Worm (Caenorhabditis elegans): ENCODE measurements around the gene T26A5.2.

T26A5.2 gene

DNA sequence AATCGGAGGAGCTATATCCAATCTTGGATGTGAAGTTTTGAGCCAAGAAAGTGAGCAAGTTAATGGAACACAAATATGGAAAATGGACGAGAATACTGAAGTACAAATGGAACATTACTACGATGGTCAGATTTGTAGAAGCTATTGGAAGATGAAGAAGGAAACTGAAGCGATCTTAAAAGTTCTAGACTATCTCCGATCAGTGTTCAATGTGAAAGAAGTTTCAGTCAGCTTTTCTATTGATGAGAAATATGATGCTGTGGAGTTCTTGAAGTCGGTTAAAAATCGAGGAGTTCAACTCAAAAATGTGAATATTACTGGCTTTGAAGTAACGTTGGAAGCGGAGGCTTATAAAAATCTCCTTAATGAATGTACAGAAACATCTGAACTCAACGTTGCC is 32.0 kb downstream of the T26A5.2 start:
- TF ChIP-seq tab-1 (GFP tag; IDR thresholded peaks at IDR 0.05) (no peak), T22C8.4 (GFP tag; IDR thresholded peaks at IDR 0.05) (no peak), flt-1 (GFP tag; IDR thresholded peaks at IDR 0.05) (no peak), cog-1 (tag; optimal IDR thresholded peaks at IDR 0.05) (no peak), ztf-23 (GFP tag; IDR thresholded peaks at IDR 0.05) (no peak), med-1 (GFP tag; optimal IDR thresholded peaks at IDR 0.05; ENCODE audit: insufficient read depth) (no peak), ref-1 (GFP tag; conservative IDR thresholded peaks at IDR 0.05) (no peak), klf-2 (GFP tag; conservative IDR thresholded peaks at IDR 0.05) (no peak), ztf-29 (GFP tag; IDR thresholded peaks at IDR 0.05) (no peak)

DNA sequence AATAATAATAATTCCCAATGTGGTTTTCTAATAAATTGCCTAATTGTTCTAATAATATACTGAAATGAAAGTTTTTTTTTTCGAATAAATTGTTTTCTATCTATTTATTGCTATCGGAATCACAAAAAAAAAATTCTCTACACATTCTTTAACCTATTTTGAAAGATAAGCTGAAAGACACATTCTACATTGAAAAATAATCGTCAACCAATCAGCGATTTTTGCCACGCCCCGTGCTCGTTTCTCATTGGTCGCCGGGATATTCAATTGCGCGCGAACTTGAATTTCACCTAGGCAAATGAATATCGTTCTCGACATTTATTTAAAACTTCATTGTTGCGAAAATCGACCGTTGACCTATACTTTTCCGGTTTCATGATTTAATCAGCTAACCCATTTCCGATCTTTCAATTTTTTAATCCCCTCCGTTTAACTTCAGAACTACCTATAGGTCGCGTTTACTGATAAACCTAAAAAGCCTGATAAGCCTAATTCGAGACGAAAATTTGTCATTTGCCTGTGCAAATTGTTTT is 33.0 kb downstream of the T26A5.2 start, which contains the start of gene F23F12.3:
Gene F23F12.3 (plus strand): TSS at position 483 of the 533 bp plus-strand sequence.
- TF ChIP-seq T22C8.4 (GFP tag; IDR thresholded peaks at IDR 0.05) (no peak), ztf-23 (GFP tag; IDR thresholded peaks at IDR 0.05) (no peak)

DNA sequence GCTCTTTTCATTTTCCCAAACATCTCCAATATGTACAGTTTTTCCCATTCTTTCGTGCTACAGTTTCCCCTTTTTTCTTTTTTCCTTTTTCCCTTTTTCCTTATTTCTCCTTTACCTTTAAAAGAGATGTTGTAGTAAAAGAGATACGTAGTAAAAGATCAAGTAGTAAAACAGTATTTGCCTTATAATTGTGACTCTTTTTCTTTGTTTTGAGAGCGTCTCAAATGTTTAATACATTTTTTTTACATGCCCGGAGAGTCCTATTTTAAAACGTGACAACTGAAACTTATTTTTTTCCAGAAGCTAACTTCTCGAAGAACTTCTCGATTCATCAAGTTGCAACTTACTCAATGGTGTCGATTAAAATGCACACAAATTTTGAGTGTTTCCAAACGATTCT is 40.7 kb downstream of the T26A5.2 start, which contains the start of gene F23F12.12:
Gene F23F12.12 (plus strand): TSS at position 301 of the 400 bp plus-strand sequence.
- TF ChIP-seq T22C8.4 (GFP tag; IDR thresholded peaks at IDR 0.05) = no peak
- TF ChIP-seq ztf-23 (GFP tag; IDR thresholded peaks at IDR 0.05) = no peak
- TF ChIP-seq ztf-29 (GFP tag; IDR thresholded peaks at IDR 0.05) = no peak
- no peak for TF ChIP-seq cog-1 (tag; optimal IDR thresholded peaks at IDR 0.05)
- TF ChIP-seq tab-1 (GFP tag; IDR thresholded peaks at IDR 0.05) = no peak
- TF ChIP-seq flt-1 (GFP tag; IDR thresholded peaks at IDR 0.05) = no peak
- no peak for TF ChIP-seq klf-2 (GFP tag; conservative IDR thresholded peaks at IDR 0.05)
- no peak for TF ChIP-seq ref-1 (GFP tag; conservative IDR thresholded peaks at IDR 0.05)
- TF ChIP-seq med-1 (GFP tag; optimal IDR thresholded peaks at IDR 0.05; ENCODE audit: insufficient read depth) = no peak

DNA sequence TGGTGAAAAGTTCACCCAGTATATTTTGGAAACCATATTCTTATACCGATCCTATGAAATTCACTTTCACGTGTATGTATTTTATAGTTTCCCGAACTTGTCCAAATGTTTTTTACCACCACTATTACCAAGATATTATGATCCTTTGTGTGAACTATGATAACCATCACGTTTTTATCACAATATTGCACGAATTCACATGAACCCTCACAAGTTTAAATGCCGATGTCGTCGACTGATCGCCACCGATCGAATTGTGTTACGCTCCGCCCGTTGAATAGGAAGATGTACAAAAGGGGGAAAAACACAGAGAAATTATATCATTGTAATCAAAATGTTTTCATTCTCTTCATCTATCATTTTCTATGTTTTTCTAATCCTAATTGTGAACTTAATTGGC is 41.2 kb downstream of the T26A5.2 start:
- TF ChIP-seq klf-2 (GFP tag; conservative IDR thresholded peaks at IDR 0.05) = no peak
- no peak for TF ChIP-seq flt-1 (GFP tag; IDR thresholded peaks at IDR 0.05)
- TF ChIP-seq T22C8.4 (GFP tag; IDR thresholded peaks at IDR 0.05) = no peak
- no peak for TF ChIP-seq cog-1 (tag; optimal IDR thresholded peaks at IDR 0.05)
- no peak for TF ChIP-seq tab-1 (GFP tag; IDR thresholded peaks at IDR 0.05)
- TF ChIP-seq ztf-29 (GFP tag; IDR thresholded peaks at IDR 0.05) = no peak
- TF ChIP-seq med-1 (GFP tag; optimal IDR thresholded peaks at IDR 0.05; ENCODE audit: insufficient read depth) = no peak
- TF ChIP-seq ref-1 (GFP tag; conservative IDR thresholded peaks at IDR 0.05) = no peak
- TF ChIP-seq ztf-23 (GFP tag; IDR thresholded peaks at IDR 0.05) = no peak

DNA sequence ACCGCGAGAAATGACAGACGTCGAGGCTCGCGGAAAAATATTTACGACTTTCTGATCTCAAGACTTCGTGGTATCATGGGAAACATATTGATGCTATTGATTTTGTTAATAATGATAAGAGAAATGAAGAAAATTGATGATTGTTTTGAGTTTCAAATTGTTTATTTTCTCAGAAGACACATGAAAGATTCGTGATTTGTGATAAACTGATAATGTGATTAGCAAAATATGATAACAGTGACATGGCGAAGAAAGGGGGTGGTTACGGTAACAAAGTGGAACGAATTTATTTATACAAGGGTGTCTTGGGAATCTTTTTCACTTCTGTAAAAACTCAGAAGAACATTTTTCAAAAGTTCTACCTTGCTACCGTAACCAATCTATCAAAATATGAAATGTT is 42.2 kb downstream of the T26A5.2 start:
- TF ChIP-seq ref-1 (GFP tag; conservative IDR thresholded peaks at IDR 0.05) = no peak
- no peak for TF ChIP-seq T22C8.4 (GFP tag; IDR thresholded peaks at IDR 0.05)
- TF ChIP-seq ztf-29 (GFP tag; IDR thresholded peaks at IDR 0.05) = no peak

DNA sequence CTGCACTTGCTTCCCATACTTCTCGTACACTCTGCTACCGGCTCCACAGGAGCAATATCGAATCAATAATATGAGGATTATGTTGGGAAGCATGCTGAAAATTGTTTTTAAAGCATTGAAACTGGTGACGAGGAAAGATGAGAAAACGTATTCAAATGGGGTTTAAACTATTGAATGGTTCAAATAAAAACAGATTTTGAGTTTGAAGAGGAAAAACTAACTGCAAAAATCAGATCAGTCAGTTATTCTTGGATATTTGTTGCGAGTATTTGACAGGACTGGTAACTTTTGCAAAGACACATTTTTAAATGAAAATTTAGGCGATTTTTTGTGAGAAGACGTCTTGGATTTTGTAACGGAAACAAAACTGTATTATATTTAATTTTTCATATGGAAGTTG is 47.6 kb downstream of the T26A5.2 start, which contains the start of gene acr-5:
Gene acr-5 (minus strand): TSS at position 101 of the 400 bp plus-strand sequence.
- TF ChIP-seq T22C8.4 (GFP tag; IDR thresholded peaks at IDR 0.05) = no peak
- no peak for TF ChIP-seq ref-1 (GFP tag; conservative IDR thresholded peaks at IDR 0.05)
- no peak for TF ChIP-seq ztf-29 (GFP tag; IDR thresholded peaks at IDR 0.05)
- no peak for TF ChIP-seq flt-1 (GFP tag; IDR thresholded peaks at IDR 0.05)
- no peak for TF ChIP-seq med-1 (GFP tag; optimal IDR thresholded peaks at IDR 0.05; ENCODE audit: insufficient read depth)
- no peak for TF ChIP-seq cog-1 (tag; optimal IDR thresholded peaks at IDR 0.05)
- no peak for TF ChIP-seq tab-1 (GFP tag; IDR thresholded peaks at IDR 0.05)
- no peak for TF ChIP-seq klf-2 (GFP tag; conservative IDR thresholded peaks at IDR 0.05)
- no peak for TF ChIP-seq ztf-23 (GFP tag; IDR thresholded peaks at IDR 0.05)

DNA sequence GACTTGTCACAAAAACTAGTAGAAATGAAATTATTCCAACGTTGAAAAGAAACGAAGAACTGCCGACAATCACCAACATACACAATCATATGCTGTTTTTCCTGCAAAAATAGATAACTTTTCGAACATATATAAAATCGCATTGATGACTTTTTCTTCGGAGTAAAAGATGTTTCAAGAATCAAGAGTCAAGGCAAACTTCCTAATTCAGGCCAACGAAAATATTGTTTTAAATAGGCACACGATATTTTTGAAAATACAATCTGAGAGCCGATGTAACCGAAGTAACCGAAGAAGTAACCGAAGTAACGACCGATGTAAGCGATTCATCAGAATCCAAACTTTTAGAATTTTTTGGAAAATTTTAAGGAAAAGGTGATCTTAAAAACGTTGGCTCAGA is 52.8 kb downstream of the T26A5.2 start, which contains the start of gene C09E7.10:
Gene C09E7.10 (minus strand): TSS at position 101 of the 400 bp plus-strand sequence.
- no peak for TF ChIP-seq T22C8.4 (GFP tag; IDR thresholded peaks at IDR 0.05)
- no peak for TF ChIP-seq klf-2 (GFP tag; conservative IDR thresholded peaks at IDR 0.05)
